Worm (Caenorhabditis elegans) whole organism, young adult: ENCODE data around the gene perm-1.

Source experiments
- C06A6.2 ChIP-seq: fragments of 200-800 bp; sonication (Bioruptor generic); conservative IDR thresholded peaks from 2 replicates; pipeline ENCODE4 v1.3.6; 2022; ENCODE audit warnings: missing genetic modification characterization, missing compliant biosample characterization
- F22D6.2 ChIP-seq: sonication (generic microtip); optimal IDR thresholded peaks from 2 replicates; lab custom pipeline; 2016; ENCODE audit warnings: mild to moderate bottlenecking, missing genetic modification characterization, missing compliant biosample characterization
- F52B5.7 ChIP-seq: sonication (generic microtip); optimal IDR thresholded peaks from 2 replicates; lab custom pipeline; 2016; ENCODE audit warnings: mild to moderate bottlenecking, missing genetic modification characterization, missing compliant biosample characterization
- ama-1 ChIP-seq, 3 experiments: fragments of 150-350 bp in 1 of 3; sonication (generic microtip) in 2 of 3; optimal IDR thresholded peaks; 2 replicates each; lab custom pipeline; 2014 to 2018; ENCODE audit warnings: missing biosample characterization in 2 of 3, missing genetic modification characterization in 2 of 3, missing genetic modification reagents in 2 of 3
- attf-5 ChIP-seq: fragments of 200-800 bp; sonication (Bioruptor generic); optimal IDR thresholded peaks from 2 replicates; lab custom pipeline; 2018; ENCODE audit warnings: mild to moderate bottlenecking, missing genetic modification characterization, missing compliant biosample characterization
- let-526 ChIP-seq: fragments of 200-800 bp; sonication (Bioruptor generic); IDR thresholded peaks from 2 replicates; pipeline ENCODE4 v1.3.6; 2022; ENCODE audit warnings: missing genetic modification reagents, missing genetic modification characterization, missing compliant biosample characterization
- lin-26 ChIP-seq: fragments of 200-800 bp; sonication (Bioruptor generic); IDR thresholded peaks from 2 replicates; pipeline ENCODE4 v1.3.6; 2022; ENCODE audit warnings: missing genetic modification reagents, missing genetic modification characterization, missing compliant biosample characterization
- nfyb-1 ChIP-seq: fragments of 200-800 bp; sonication (Bioruptor generic); IDR thresholded peaks from 2 replicates; pipeline ENCODE4 v1.3.6; 2022; ENCODE audit warnings: missing genetic modification reagents, missing genetic modification characterization, missing compliant biosample characterization

DNA sequence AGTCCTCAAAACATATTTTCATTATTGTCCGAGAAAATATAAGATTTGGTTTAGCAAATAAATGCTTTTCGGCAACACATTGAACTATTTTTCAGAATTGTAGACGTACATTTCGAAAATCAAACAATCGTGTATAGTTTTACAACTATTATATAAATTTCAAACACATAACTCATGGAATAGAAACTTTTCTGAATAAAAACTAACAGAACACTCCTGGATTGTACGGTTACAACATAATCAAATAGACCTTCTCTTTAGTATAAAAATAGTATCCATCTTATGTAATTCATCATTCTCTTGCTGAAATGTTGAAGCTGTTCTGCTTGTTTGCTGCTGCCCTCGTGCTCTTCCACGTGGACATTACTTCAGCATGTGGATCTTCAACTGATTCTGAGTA, 30.4 kb downstream of the perm-1 start, which contains the start of gene ZK675.4:
- TF ChIP-seq attf-5 (GFP tag; lab: Kevin White, UChicago) (no peak), nfyb-1 (no peak), ama-1 (optimal IDR thresholded peaks at IDR 0.05; lab: Kevin White, UChicago) (no peak), ama-1 (GFP tag; optimal IDR thresholded peaks at IDR 0.05; lab: Kevin White, UChicago) (no peak), F22D6.2 (tag; lab: Kevin White, UChicago) (no peak), lin-26 (no peak), let-526 (GFP tag; lab: Robert Waterston, UW) (no peak), F52B5.7 (tag; lab: Kevin White, UChicago) (no peak), C06A6.2 (GFP tag; lab: Robert Waterston, UW) (no peak)
